Worm (Caenorhabditis elegans) whole organism, midembryonic: ENCODE data around the gene usp-33.
A peak's percentile ranks its signal among the peaks of the same experiment; 100 is the strongest.

Experiments
- T22C8.4 ChIP-seq: fragments of 200-800 bp; sonication (Bioruptor generic); IDR thresholded peaks from 2 replicates; pipeline ENCODE4 v1.3.6; 2022; ENCODE audit warnings: missing genetic modification characterization, missing compliant biosample characterization
- cog-1 ChIP-seq: sonication (generic microtip); optimal IDR thresholded peaks from 2 replicates; lab custom pipeline; 2016; ENCODE audit warnings: missing genetic modification characterization, missing compliant biosample characterization
- flt-1 ChIP-seq: fragments of 200-800 bp; sonication (Bioruptor generic); IDR thresholded peaks from 2 replicates; pipeline ENCODE4 v1.3.6; 2022; ENCODE audit warnings: missing genetic modification characterization, missing compliant biosample characterization
- klf-2 ChIP-seq: fragments of 200-800 bp; sonication (Bioruptor generic); conservative IDR thresholded peaks from 2 replicates; pipeline ENCODE4 v1.3.6; 2022; ENCODE audit warnings: missing genetic modification reagents, missing genetic modification characterization, missing compliant biosample characterization
- med-1 ChIP-seq: sonication (generic microtip); optimal IDR thresholded peaks from 2 replicates; lab custom pipeline; 2017; ENCODE audit warnings: missing genetic modification characterization, mild to moderate bottlenecking, missing compliant biosample characterization, antibody characterized with exemption, missing genetic modification reagents; ENCODE audit not compliant: insufficient read depth
- ref-1 ChIP-seq: fragments of 200-800 bp; sonication (Bioruptor generic); conservative IDR thresholded peaks from 2 replicates; pipeline ENCODE4 v1.3.6; 2022; ENCODE audit warnings: missing genetic modification reagents, missing genetic modification characterization, missing compliant biosample characterization
- tab-1 ChIP-seq: fragments of 200-800 bp; sonication (Bioruptor generic); IDR thresholded peaks from 2 replicates; pipeline ENCODE4 v1.3.6; 2022; ENCODE audit warnings: missing genetic modification characterization, missing compliant biosample characterization
- ztf-23 ChIP-seq: fragments of 200-800 bp; sonication (Bioruptor generic); IDR thresholded peaks from 2 replicates; pipeline ENCODE4 v1.3.6; 2022; ENCODE audit warnings: missing genetic modification reagents, missing genetic modification characterization, missing compliant biosample characterization
- ztf-29 ChIP-seq: fragments of 200-800 bp; sonication (Bioruptor generic); IDR thresholded peaks from 2 replicates; pipeline ENCODE4 v1.3.6; 2022; ENCODE audit warnings: missing genetic modification reagents, missing genetic modification characterization, missing compliant biosample characterization

Gene usp-33

ce11 chrX:15555529-15555928 lies 35.6 kb upstream of the usp-33 start:
- TF ChIP-seq flt-1 (no peak), T22C8.4 (GFP tag; lab: Robert Waterston, UW) (no peak), ztf-29 (GFP tag; lab: Robert Waterston, UW) (no peak), cog-1 (tag; lab: Kevin White, UChicago) (no peak)

DNA sequence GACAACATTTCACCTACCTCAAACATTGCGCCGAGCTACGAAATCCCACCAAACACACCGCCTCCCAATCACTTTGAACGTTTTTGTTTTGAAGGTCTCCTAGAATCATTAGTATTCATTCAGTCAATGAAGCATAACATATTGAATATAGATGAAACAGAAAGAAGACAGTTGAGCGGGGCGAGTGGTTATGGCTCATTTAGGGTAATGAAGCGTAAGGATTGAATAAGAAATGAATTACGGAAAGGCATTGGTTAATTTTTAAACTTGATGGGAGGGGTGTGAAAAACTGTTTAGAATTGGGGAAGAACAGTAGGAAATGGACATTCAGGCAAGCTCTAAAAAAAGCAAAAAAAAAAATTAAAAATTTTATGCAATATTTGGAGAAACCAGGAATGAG lies 33.3 kb upstream of the usp-33 start, which contains the start of gene lron-3:
TSS of gene lron-3 (minus strand) at position 101 of the 400 bp plus-strand sequence.
- no peak for TF ChIP-seq flt-1
- TF ChIP-seq ztf-29 (GFP tag; lab: Robert Waterston, UW), result no peak
- no peak for TF ChIP-seq ztf-23
- TF ChIP-seq tab-1 (GFP tag; lab: Robert Waterston, UW), result no peak
- no peak for TF ChIP-seq med-1 (GFP tag; lab: Kevin White, UChicago)
- TF ChIP-seq cog-1 (tag; lab: Kevin White, UChicago), result no peak
- no peak for TF ChIP-seq ref-1
- TF ChIP-seq klf-2, result no peak
- no peak for TF ChIP-seq T22C8.4 (GFP tag; lab: Robert Waterston, UW)

DNA sequence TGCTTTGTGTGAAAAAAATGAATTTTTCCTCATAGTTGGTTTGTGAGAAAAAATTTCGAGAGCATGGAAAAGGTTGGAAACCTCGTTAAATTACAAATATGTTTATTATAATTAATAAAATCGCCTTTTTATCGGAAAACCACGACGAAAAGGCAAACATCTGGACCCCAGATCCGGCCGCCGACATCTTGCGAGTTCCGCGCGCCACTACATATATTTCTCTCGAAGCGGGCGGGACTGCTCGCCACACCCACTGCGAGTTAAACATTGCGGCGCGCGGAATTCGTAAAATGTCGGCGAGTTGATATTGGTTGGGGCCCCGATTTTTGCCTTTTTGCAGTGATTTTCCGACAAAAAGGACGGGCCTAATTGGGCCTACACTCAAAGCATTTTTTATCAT lies 31.7 kb upstream of the usp-33 start:
- TF ChIP-seq med-1 (GFP tag; lab: Kevin White, UChicago), result no peak
- no peak for TF ChIP-seq flt-1
- TF ChIP-seq ztf-23, result no peak
- TF ChIP-seq ztf-29 (GFP tag; lab: Robert Waterston, UW), result no peak
- TF ChIP-seq cog-1 (tag; lab: Kevin White, UChicago), result no peak
- TF ChIP-seq tab-1 (GFP tag; lab: Robert Waterston, UW), result no peak

DNA sequence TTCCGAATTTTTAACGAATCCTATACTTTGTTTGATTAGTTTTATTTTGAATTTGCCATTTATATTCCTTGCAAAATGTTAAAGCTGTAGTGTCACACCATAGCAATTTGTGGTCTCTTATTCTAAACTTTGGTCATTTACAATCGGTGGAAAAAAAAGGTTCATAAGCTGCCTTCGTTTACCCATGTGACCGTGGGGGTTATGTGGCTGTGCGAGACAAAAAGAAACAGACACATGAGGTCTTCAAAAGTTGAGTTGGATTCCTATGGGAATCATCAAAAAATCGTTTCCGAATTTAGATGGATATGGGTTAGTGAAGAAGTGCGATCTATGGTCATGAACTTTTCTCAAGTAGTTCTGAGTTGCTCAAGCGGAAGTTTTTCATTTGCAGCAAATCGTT lies 26.8 kb upstream of the usp-33 start:
- TF ChIP-seq ref-1 (no peak), flt-1 (no peak), ztf-29 (GFP tag; lab: Robert Waterston, UW) (no peak), klf-2 (no peak), T22C8.4 (GFP tag; lab: Robert Waterston, UW) (no peak), cog-1 (tag; lab: Kevin White, UChicago) (no peak), med-1 (GFP tag; lab: Kevin White, UChicago) (no peak), ztf-23 (no peak), tab-1 (GFP tag; lab: Robert Waterston, UW) (no peak)

ce11 chrX:15566640-15567039 lies 24.5 kb upstream of the usp-33 start:
- no peak for TF ChIP-seq ztf-29 (GFP tag; lab: Robert Waterston, UW)
- no peak for TF ChIP-seq klf-2
- TF ChIP-seq flt-1, result 0 out of 2 replicates have a peak, but pooled peaks have one; percentile 42
- TF ChIP-seq ztf-23, result 0 out of 2 replicates have a peak, but pooled peaks have one; percentile 29
- TF ChIP-seq ref-1, result no peak

- TF ChIP-seq flt-1 (no peak), cog-1 (tag; lab: Kevin White, UChicago) (no peak), ref-1 (no peak), tab-1 (GFP tag; lab: Robert Waterston, UW) (no peak), klf-2 (no peak), ztf-29 (GFP tag; lab: Robert Waterston, UW) (no peak), med-1 (GFP tag; lab: Kevin White, UChicago) (no peak), ztf-23 (0 out of 2 replicates have a peak, but pooled peaks have one; percentile 13)
Observed at ce11 chrX:15567986-15568940, 22.9 kb upstream of the usp-33 start, which contains the start of gene dyn-1. Gene dyn-1 (plus strand): TSS chrX:15568890.

DNA sequence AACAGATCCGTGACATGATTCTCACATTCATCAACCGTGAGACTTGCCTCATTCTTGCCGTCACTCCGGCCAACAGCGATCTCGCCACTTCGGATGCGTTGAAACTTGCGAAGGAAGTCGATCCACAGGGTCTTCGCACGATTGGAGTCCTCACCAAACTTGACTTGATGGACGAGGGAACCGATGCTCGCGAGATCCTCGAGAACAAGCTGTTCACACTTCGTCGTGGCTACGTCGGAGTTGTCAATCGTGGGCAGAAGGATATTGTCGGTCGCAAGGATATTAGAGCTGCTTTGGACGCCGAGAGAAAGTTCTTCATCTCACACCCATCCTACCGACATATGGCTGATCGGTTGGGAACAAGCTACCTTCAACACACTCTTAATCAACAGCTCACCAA lies 21.5 kb upstream of the usp-33 start:
- TF ChIP-seq T22C8.4 (GFP tag; lab: Robert Waterston, UW) (no peak), ztf-29 (GFP tag; lab: Robert Waterston, UW) (no peak), klf-2 (no peak), flt-1 (no peak), ztf-23 (no peak), cog-1 (tag; lab: Kevin White, UChicago) (no peak), ref-1 (no peak), tab-1 (GFP tag; lab: Robert Waterston, UW) (no peak), med-1 (GFP tag; lab: Kevin White, UChicago) (no peak)

DNA sequence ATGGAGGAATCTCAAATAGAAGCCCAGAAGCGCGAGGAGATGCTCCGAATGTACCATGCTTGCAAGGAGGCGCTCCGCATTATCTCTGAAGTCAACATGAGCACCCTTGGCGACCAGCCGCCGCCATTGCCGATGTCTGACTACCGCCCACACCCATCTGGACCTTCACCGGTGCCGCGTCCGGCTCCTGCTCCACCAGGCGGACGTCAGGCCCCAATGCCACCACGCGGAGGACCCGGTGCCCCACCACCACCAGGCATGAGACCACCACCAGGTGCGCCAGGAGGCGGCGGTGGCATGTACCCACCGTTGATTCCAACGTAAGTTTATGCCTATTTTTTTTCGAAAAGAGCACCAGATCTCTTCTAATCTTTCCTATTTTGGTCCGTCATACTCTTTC lies 19.1 kb upstream of the usp-33 start:
- TF ChIP-seq flt-1 (0 out of 2 replicates have a peak, but pooled peaks have one; percentile 4), cog-1 (tag; lab: Kevin White, UChicago) (no peak), ref-1 (no peak), klf-2 (no peak), ztf-29 (GFP tag; lab: Robert Waterston, UW) (no peak)

DNA sequence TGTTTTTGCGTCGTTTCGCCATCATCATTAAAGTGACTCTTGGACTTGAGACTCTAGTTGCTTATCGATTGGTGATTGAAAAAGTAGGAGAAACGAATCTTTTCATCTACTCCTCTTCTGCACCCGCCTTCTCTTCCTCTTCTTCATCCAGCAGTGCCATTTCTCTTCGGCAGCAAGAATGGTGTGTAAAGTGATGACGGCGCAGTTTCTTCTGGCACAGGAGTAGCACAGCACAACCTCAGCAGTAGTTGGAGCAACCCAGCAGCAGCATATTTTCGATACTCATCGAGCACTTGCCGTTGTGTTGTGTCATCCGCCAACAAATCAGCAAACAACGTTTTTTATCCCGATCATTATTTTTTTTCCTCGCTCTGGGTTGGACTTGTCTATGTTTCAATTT lies 15.7 kb upstream of the usp-33 start:
- TF ChIP-seq T22C8.4 (GFP tag; lab: Robert Waterston, UW) (no peak), ref-1 (no peak), flt-1 (no peak), ztf-29 (GFP tag; lab: Robert Waterston, UW) (no peak), cog-1 (tag; lab: Kevin White, UChicago) (no peak), klf-2 (no peak), med-1 (GFP tag; lab: Kevin White, UChicago) (no peak), ztf-23 (no peak), tab-1 (GFP tag; lab: Robert Waterston, UW) (no peak)

- no peak for TF ChIP-seq T22C8.4 (GFP tag; lab: Robert Waterston, UW)
- TF ChIP-seq cog-1 (tag; lab: Kevin White, UChicago), result no peak
- TF ChIP-seq med-1 (GFP tag; lab: Kevin White, UChicago), result no peak
- no peak for TF ChIP-seq flt-1
- no peak for TF ChIP-seq klf-2
- TF ChIP-seq tab-1 (GFP tag; lab: Robert Waterston, UW), result no peak
- no peak for TF ChIP-seq ref-1
- TF ChIP-seq ztf-23, result no peak
- no peak for TF ChIP-seq ztf-29 (GFP tag; lab: Robert Waterston, UW)
Observed at ce11 chrX:15576942-15577341, 14.2 kb upstream of the usp-33 start, which contains the start of gene K09A9.6. Gene K09A9.6 (plus strand): TSS chrX:15577242.
